Worm (Caenorhabditis elegans): ENCODE data around the gene dsl-7.

DNA sequence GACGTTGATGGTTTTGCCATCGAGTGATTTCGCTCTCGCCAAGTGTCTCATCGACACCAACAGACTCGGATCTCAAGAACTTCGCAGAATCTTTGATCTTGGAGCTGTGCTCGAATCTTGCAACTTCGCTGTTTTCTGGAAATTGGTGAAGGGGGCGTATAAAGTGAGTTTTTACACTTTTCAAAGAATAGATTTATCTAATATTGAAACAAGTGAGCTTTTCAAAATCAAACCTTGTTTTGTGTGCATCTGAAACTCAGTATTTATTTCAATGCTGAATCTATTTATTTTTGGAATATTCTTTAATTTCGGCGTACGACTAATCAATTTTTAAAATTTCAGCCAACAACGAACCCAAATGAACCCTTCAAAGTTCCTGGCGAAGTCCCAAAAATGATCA, 38.7 kb upstream of the dsl-7 start:
- TF ChIP-seq egl-18 (GFP tag; IDR thresholded peaks at IDR 0.05) (no peak), ama-1 (optimal IDR thresholded peaks at IDR 0.05) (no peak), ama-1 (GFP tag; optimal IDR thresholded peaks at IDR 0.05) (no peak), K11D2.4 (GFP tag; IDR thresholded peaks at IDR 0.05) (no peak), mel-28 (tag; optimal IDR thresholded peaks at IDR 0.05; ENCODE audit: borderline replicate concordance) (no peak), pha-4 (tag; optimal IDR thresholded peaks at IDR 0.05) (no peak), attf-5 (GFP tag; optimal IDR thresholded peaks at IDR 0.05) (no peak), egrh-3 (GFP tag; IDR thresholded peaks at IDR 0.05) (no peak), ceh-91 (GFP tag; IDR thresholded peaks at IDR 0.05) (no peak), T07F8.4 (tag; optimal IDR thresholded peaks at IDR 0.05) (no peak), snpc-1.1 (tag; optimal IDR thresholded peaks at IDR 0.05; ENCODE audit: insufficient read depth) (no peak), nfya-1 (tag; optimal IDR thresholded peaks at IDR 0.05; ENCODE audit: borderline replicate concordance, insufficient read depth) (no peak), zfh-2 (GFP tag; conservative IDR thresholded peaks at IDR 0.05) (no peak)

Data from whole organism, young adult.